Worm (Caenorhabditis elegans): Measurements from ENCODE around the gene phf-33.

- TF ChIP-seq dpff-1 (tag; optimal IDR thresholded peaks at IDR 0.05) (no peak), ekl-4 (GFP tag; IDR thresholded peaks at IDR 0.05) (no peak), efl-1 (GFP tag; optimal IDR thresholded peaks at IDR 0.05) (no peak), sptf-2 (GFP tag; optimal IDR thresholded peaks at IDR 0.05) (no peak), cebp-2 (GFP tag; IDR thresholded peaks at IDR 0.05) (no peak), nhr-90 (tag; optimal IDR thresholded peaks at IDR 0.05) (no peak), zim-3 (tag; optimal IDR thresholded peaks at IDR 0.05) (no peak), ztf-28 (GFP tag; IDR thresholded peaks at IDR 0.05) (no peak)
Measured at ce11 chrX:13284091-13284490, 5.3 kb upstream of the phf-33 start, which contains the start of gene cyp-14A4.
